Fruit fly (Drosophila melanogaster): ENCODE data around the gene CG7164.

The CG7164 gene

DNA sequence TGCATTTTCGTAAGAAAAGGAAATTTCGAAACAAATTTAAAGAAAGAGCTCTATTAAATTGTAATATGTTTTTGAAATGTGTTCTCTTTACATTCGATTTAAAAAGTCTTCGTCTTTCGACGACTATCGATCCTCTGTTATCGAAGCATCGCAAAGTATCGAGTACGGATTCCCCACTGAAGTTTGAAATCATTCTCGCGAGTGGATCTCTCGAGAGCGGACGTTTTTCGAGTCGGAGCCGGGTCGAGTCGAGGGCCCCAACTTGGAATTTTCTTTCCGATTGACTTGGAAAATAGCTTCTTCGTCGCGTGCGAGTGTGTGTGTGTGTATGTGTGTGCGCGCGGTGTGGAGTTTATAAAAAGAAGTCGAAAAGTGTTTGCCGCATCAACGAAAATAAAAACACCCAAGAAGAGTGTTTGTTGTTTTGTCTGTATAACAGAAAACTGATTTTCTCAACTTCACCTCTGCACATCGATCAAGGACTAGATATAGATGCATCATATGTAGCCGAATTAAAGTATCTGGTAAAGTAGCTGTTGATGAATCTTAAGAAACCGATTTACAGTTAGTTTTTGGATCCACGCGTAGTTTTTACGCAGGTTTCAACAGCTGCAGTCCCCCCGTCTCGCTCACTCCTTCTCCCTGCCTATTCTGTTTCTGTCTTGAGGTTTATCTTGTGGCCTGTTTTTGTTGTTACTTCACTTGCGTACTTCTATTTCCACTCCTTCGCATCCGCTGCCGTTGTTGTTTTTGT lies 30.2 kb downstream of the CG7164 start, which contains the start of gene LanB1:
Gene LanB1 (plus strand): TSS at position 190 of the 754 bp plus-strand sequence.
- TF ChIP-seq psq (GFP tag; optimal IDR thresholded peaks at IDR 0.05) (peak; percentile 88), Dfd (GFP tag; optimal IDR thresholded peaks at IDR 0.05) (no peak), CG9705 (GFP tag; optimal IDR thresholded peaks at IDR 0.05) (no peak), Hr83 (GFP tag; optimal IDR thresholded peaks at IDR 0.05; ENCODE audit: poor library complexity, severe bottlenecking) (peak; percentile 48), CrebA (GFP tag; optimal IDR thresholded peaks at IDR 0.05; ENCODE audit: borderline replicate concordance) (no peak), Sp1 (GFP tag; optimal IDR thresholded peaks at IDR 0.05) (peak; percentile 5), dsf (GFP tag; optimal IDR thresholded peaks at IDR 0.05; ENCODE audit: borderline replicate concordance) (no peak), woc (GFP tag; optimal IDR thresholded peaks at IDR 0.05) (no peak), br (GFP tag; optimal IDR thresholded peaks at IDR 0.05) (no peak), pan (optimal IDR thresholded peaks at IDR 0.05) (no peak), foxo (GFP tag; optimal IDR thresholded peaks at IDR 0.05) (peak in 1 of 2 experiments; percentile 4), Rel (GFP tag; optimal IDR thresholded peaks at IDR 0.05) (no peak), Rel (tag; optimal IDR thresholded peaks at IDR 0.05) (peak; percentile 74), Dif (GFP tag; optimal IDR thresholded peaks at IDR 0.05; ENCODE audit: partially characterized antibody) (peak; percentile 36), fru (GFP tag; optimal IDR thresholded peaks at IDR 0.05) (no peak), OdsH (GFP tag; optimal IDR thresholded peaks at IDR 0.05) (no peak), ey (GFP tag; optimal IDR thresholded peaks at IDR 0.05) (no peak)

DNA sequence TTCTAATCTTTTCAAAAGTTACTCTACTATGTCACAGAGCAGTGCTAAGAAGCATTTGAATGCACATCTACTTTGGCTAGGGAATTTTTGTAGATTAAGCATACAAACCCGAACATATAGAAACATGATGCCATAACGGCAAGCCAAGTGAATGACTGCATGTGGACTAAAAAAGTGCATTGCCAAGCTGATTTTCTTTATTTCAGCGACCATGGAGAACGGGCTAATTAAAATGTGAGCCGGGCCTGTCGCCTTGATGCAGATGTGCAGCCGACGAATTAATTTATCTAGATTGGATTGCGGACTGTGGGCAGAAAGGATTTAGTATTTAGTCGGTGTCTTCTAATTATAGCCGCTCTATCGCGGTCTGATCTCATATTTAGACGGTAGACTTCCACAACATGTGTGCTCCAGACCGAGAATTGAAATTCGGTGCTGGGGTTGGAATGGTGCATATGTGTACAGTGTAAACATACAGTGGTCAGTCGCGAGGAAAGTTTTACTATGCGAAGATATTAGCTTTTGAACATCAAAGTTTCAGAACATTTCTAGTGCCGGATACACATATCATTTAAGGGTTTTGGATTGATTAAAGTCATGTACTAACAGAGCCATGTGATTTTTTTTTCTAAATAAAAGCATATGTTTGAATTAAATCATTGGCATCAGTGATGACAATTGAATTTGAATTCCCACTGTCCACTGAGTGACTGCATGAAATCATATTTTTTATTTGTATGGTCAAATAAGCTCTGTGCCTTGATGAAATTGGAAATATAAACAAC lies 31.5 kb downstream of the CG7164 start:
- no peak for TF ChIP-seq woc (GFP tag; optimal IDR thresholded peaks at IDR 0.05)
- no peak for TF ChIP-seq sv (GFP tag; optimal IDR thresholded peaks at IDR 0.05)
- no peak for TF ChIP-seq Dfd (GFP tag; optimal IDR thresholded peaks at IDR 0.05)
- TF ChIP-seq Abd-B (GFP tag; optimal IDR thresholded peaks at IDR 0.05) = no peak
- peak; percentile 0 for TF ChIP-seq fru (GFP tag; optimal IDR thresholded peaks at IDR 0.05)

DNA sequence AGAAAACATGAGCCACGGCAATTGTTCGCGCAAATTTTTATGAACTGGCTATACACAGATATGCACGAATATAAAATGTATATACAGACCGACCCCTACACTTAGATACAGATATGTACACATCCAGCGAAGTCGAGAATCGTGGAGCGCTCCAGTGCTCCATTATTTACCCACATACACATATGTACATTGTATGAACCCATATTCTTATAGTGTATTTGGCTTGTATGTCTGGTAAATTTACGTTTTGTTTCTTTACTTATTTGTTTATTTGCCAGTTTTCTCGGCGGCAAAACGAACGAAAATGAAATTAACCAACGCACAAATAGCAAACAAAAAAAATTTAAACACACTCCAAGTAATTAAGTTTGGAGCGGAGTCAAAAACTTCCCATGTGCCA lies 32.1 kb downstream of the CG7164 start:
- TF ChIP-seq CG9705 (GFP tag; optimal IDR thresholded peaks at IDR 0.05) (peak; percentile 47), Hr83 (GFP tag; optimal IDR thresholded peaks at IDR 0.05; ENCODE audit: poor library complexity, severe bottlenecking) (peak; percentile 88), h (GFP tag; optimal IDR thresholded peaks at IDR 0.05) (peak; percentile 65), sage (GFP tag; optimal IDR thresholded peaks at IDR 0.05) (peak; percentile 19), sv (GFP tag; optimal IDR thresholded peaks at IDR 0.05) (peak; percentile 6), Myc (optimal IDR thresholded peaks at IDR 0.05) (no peak), Abd-B (GFP tag; optimal IDR thresholded peaks at IDR 0.05) (no peak), Hr78 (GFP tag; optimal IDR thresholded peaks at IDR 0.05) (no peak), psq (GFP tag; optimal IDR thresholded peaks at IDR 0.05) (no peak), GATAd (GFP tag; optimal IDR thresholded peaks at IDR 0.05) (no peak), woc (GFP tag; optimal IDR thresholded peaks at IDR 0.05) (no peak), rgr (GFP tag; optimal IDR thresholded peaks at IDR 0.05) (peak; percentile 20), OdsH (GFP tag; optimal IDR thresholded peaks at IDR 0.05) (peak; percentile 2)

DNA sequence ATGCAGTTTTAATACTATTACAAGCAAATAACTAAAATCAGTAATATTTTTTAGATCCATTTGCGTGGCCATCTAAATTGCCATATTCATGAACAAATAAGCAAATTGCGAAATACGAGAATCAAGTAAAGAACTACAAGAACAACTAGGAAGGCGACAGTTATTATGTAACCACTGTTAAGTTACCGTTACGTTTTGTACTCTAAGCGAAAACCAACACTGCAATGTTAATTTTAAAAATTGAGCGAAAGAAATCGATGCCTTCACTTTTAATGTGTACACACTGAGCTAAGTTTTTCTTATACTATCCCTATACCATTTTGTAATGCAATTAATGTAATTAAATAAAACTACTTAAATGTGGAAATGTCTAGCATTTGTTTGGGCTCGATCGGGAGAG lies 39.1 kb downstream of the CG7164 start:
- no peak for TF ChIP-seq woc (GFP tag; optimal IDR thresholded peaks at IDR 0.05)
- TF ChIP-seq dsf (GFP tag; optimal IDR thresholded peaks at IDR 0.05; ENCODE audit: borderline replicate concordance) = no peak
- no peak for TF ChIP-seq fru (GFP tag; optimal IDR thresholded peaks at IDR 0.05)
- TF ChIP-seq br (GFP tag; optimal IDR thresholded peaks at IDR 0.05) = no peak
- TF ChIP-seq Vsx2 (GFP tag; optimal IDR thresholded peaks at IDR 0.05; ENCODE audit: partially characterized antibody) = no peak
- TF ChIP-seq tai (GFP tag; optimal IDR thresholded peaks at IDR 0.05) = no peak
- TF ChIP-seq Dif (GFP tag; optimal IDR thresholded peaks at IDR 0.05; ENCODE audit: partially characterized antibody) = no peak
- TF ChIP-seq psq (GFP tag; optimal IDR thresholded peaks at IDR 0.05) = no peak
- TF ChIP-seq rgr (GFP tag; optimal IDR thresholded peaks at IDR 0.05) = no peak
- no peak for TF ChIP-seq HLH106 (tag; optimal IDR thresholded peaks at IDR 0.05)
- TF ChIP-seq CG9705 (GFP tag; optimal IDR thresholded peaks at IDR 0.05) = no peak
- no peak for TF ChIP-seq brk (GFP tag; optimal IDR thresholded peaks at IDR 0.05)
- no peak for TF ChIP-seq Myc (optimal IDR thresholded peaks at IDR 0.05)
- no peak for TF ChIP-seq Sp1 (GFP tag; optimal IDR thresholded peaks at IDR 0.05)
- no peak for TF ChIP-seq Rel (GFP tag; optimal IDR thresholded peaks at IDR 0.05)
- no peak for TF ChIP-seq Rel (tag; optimal IDR thresholded peaks at IDR 0.05)
- no peak for TF ChIP-seq OdsH (GFP tag; optimal IDR thresholded peaks at IDR 0.05)
- no peak for TF ChIP-seq h (GFP tag; optimal IDR thresholded peaks at IDR 0.05)

All from whole organism, wandering third instar larva.